Worm (Caenorhabditis elegans): ENCODE data around the gene spp-8.

DNA sequence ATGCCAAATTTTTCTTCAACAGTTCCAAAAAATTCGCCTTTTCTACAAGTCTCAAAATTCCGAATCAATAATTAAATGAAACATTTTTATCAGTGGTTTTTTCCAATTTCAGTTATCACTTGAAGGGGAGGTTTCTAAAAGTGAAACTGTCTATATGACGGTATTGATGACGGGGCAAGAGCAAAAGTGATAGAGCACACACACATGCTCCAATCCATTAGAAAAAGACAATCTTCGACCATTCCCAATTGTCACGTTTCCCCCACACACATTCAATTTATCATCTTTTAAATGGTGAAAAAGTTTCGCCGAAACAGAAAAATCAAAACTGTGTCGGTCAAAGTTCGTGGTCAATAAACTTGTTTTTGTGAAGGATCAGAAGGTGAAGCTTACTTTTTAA is 28.3 kb upstream of the spp-8 start:
- TF ChIP-seq tab-1 (GFP tag; IDR thresholded peaks at IDR 0.05) (no peak), ztf-23 (GFP tag; IDR thresholded peaks at IDR 0.05) (no peak)

Data from whole organism, midembryonic.